Worm (Caenorhabditis elegans) whole organism, early embryonic: ENCODE measurements around the gene Y62F5A.10.

Experiments used
- B0310.2 ChIP-seq: sonication (generic microtip); optimal IDR thresholded peaks from 2 replicates; lab custom pipeline; 2016; ENCODE audit warnings: mild to moderate bottlenecking, missing genetic modification characterization, missing compliant biosample characterization
- F13C5.2 ChIP-seq: sonication (generic microtip); optimal IDR thresholded peaks from 2 replicates; lab custom pipeline; 2017; ENCODE audit warnings: mild to moderate bottlenecking, missing genetic modification characterization, inconsistent platforms, missing compliant biosample characterization
- aly-1 ChIP-seq: sonication (generic microtip); optimal IDR thresholded peaks from 2 replicates; lab custom pipeline; 2016; ENCODE audit warnings: missing genetic modification characterization, missing compliant biosample characterization
- ama-1 ChIP-seq: fragments of 150-350 bp; optimal IDR thresholded peaks from 2 replicates; lab custom pipeline; 2014
- ceh-13 ChIP-seq: fragments of 200-800 bp; sonication (Bioruptor generic); optimal IDR thresholded peaks from 2 replicates; lab custom pipeline; 2018; ENCODE audit warnings: mild to moderate bottlenecking, missing genetic modification characterization, missing compliant biosample characterization
- ceh-36 ChIP-seq: sonication (generic microtip); optimal IDR thresholded peaks from 2 replicates; lab custom pipeline; 2016; ENCODE audit warnings: missing genetic modification characterization, inconsistent platforms, missing compliant biosample characterization
- ets-7 ChIP-seq: sonication (generic microtip); optimal IDR thresholded peaks from 2 replicates; lab custom pipeline; 2016; ENCODE audit warnings: missing genotype, missing genetic modification characterization, missing compliant biosample characterization
- flt-1 ChIP-seq: fragments of 200-800 bp; sonication (Bioruptor generic); IDR thresholded peaks from 2 replicates; pipeline ENCODE4 v1.3.6; 2022; ENCODE audit warnings: missing genetic modification characterization, missing compliant biosample characterization
- hmbx-1 ChIP-seq: sonication (generic microtip); optimal IDR thresholded peaks from 2 replicates; lab custom pipeline; 2016; ENCODE audit warnings: mild to moderate bottlenecking, missing genetic modification characterization, missing compliant biosample characterization
- hmg-4 ChIP-seq: fragments of 200-800 bp; sonication (Bioruptor generic); optimal IDR thresholded peaks from 2 replicates; lab custom pipeline; 2018; ENCODE audit warnings: mild to moderate bottlenecking, missing genetic modification characterization, missing compliant biosample characterization
- hnd-1 ChIP-seq: sonication (generic microtip); optimal IDR thresholded peaks from 2 replicates; lab custom pipeline; 2016; ENCODE audit warnings: missing genetic modification characterization, missing compliant biosample characterization
- pes-1 ChIP-seq: fragments of 200-800 bp; sonication (Bioruptor generic); IDR thresholded peaks from 2 replicates; pipeline ENCODE4 v1.3.6; 2022; ENCODE audit warnings: missing genetic modification reagents, missing genetic modification characterization, missing compliant biosample characterization
- scrt-1 ChIP-seq: fragments of 200-800 bp; sonication (Bioruptor generic); IDR thresholded peaks from 2 replicates; pipeline ENCODE4 v1.3.6; 2022; ENCODE audit warnings: missing genetic modification characterization, missing compliant biosample characterization
- sea-1 ChIP-seq: fragments of 200-800 bp; sonication (Bioruptor generic); conservative IDR thresholded peaks from 2 replicates; pipeline ENCODE4 v1.3.6; 2022; ENCODE audit warnings: missing genetic modification characterization, missing compliant biosample characterization
- tbx-11 ChIP-seq: fragments of 200-800 bp; sonication (Bioruptor generic); IDR thresholded peaks from 2 replicates; pipeline ENCODE4 v1.3.6; 2022; ENCODE audit warnings: missing genetic modification characterization, missing compliant biosample characterization
- tbx-37 ChIP-seq: fragments of 200-800 bp; sonication (Bioruptor generic); conservative IDR thresholded peaks from 2 replicates; pipeline ENCODE4 v1.3.6; 2022; ENCODE audit warnings: missing genetic modification reagents, missing genetic modification characterization, missing compliant biosample characterization
- tra-4 ChIP-seq: sonication (generic microtip); optimal IDR thresholded peaks from 2 replicates; lab custom pipeline; 2017; ENCODE audit warnings: missing genetic modification characterization, missing compliant biosample characterization

The Y62F5A.10 gene

DNA sequence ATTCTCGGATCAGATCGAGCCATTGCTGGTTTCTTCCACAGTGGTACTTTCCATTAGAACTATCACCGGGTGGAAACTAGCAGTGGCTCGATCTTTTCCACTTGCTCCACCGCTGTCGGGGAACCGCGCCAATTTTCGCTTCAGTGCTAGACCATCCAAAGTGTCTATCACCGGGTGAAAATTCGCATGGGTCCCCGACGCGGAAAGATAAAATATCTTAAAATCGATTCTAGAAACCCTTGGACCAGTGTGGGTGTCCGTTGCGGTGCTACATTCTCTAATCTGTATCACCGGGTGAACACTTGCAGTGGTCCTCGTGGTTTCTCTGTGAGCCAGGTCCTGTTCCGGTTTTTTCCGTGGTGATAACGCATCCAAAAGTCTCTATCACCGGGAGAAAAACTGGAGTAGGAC, 16.2 kb downstream of the Y62F5A.10 start:
- TF ChIP-seq tbx-11 (GFP tag; lab: Robert Waterston, UW), result no peak
- TF ChIP-seq B0310.2 (tag; lab: Kevin White, UChicago), result peak; percentile 76
- TF ChIP-seq hmg-4, result peak; percentile 69
- peak; percentile 98 for TF ChIP-seq ama-1 (lab: Kevin White, UChicago)
- peak; percentile 66 for TF ChIP-seq hmbx-1 (tag; lab: Kevin White, UChicago)
- TF ChIP-seq sea-1 (GFP tag; lab: Robert Waterston, UW), result peak; percentile 46; the same call in 1 of the 2 replicates
- no peak for TF ChIP-seq tra-4 (tag; lab: Kevin White, UChicago)
- TF ChIP-seq ceh-36, result peak; percentile 32
- no peak for TF ChIP-seq ceh-13
- TF ChIP-seq flt-1, result peak; percentile 9; the same call in 1 of the 2 replicates
- TF ChIP-seq ets-7 (tag; lab: Kevin White, UChicago), result no peak
- peak; percentile 71 for TF ChIP-seq pes-1 (GFP tag; lab: Robert Waterston, UW)

DNA sequence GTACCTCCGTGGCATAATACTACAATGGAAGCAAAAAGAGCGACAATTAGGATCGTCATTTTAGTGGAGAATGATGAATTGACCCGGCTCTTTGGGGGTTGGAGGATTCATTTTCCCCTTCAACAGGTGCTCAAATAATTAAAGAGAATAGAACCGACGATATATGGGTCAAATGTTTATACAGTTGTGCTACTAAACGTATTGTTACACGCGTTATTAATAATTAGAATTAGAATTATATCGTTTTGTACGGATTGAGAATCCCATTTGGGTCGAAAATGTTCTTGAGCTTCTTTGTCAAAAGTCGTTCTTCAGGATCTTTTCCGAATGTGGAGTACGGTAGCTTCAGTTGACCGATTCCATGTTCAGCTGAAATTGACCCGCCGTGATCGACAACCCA, 17.3 kb downstream of the Y62F5A.10 start, which contains the start of gene Y62F5A.9:
Y62F5A.9 (minus strand) TSS at position 101 of the 400 bp plus-strand sequence.
- no peak for TF ChIP-seq hmbx-1 (tag; lab: Kevin White, UChicago)
- TF ChIP-seq hnd-1 (tag; lab: Kevin White, UChicago), result no peak
- TF ChIP-seq hmg-4, result no peak
- no peak for TF ChIP-seq aly-1
- no peak for TF ChIP-seq tbx-11 (GFP tag; lab: Robert Waterston, UW)
- no peak for TF ChIP-seq flt-1

DNA sequence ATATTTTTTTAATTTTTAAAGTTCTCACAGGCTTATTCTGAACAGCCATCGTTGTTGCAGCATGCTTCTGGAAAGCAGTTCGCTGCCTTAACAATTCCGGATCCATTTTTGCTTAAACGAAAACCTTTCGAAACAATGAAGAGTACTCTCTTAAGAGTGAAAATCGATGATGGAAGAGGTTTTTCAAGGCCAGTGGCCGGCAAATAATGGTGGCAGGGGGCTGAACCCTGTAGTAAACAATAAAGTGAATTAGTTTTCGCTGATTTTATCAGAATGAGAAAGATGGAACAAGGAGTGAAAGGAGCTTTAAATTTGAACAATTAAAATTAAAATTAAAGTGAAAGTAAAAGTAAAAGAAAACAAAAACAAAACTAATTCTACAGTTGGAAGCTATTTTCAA, 21.0 kb downstream of the Y62F5A.10 start, which contains the start of gene gtf-2E2:
gtf-2E2 (minus strand) TSS at position 111 of the 400 bp plus-strand sequence.
- TF ChIP-seq ama-1 (lab: Kevin White, UChicago), result no peak
- TF ChIP-seq tbx-37 (GFP tag; lab: Robert Waterston, UW), result no peak
- TF ChIP-seq scrt-1, result no peak

DNA sequence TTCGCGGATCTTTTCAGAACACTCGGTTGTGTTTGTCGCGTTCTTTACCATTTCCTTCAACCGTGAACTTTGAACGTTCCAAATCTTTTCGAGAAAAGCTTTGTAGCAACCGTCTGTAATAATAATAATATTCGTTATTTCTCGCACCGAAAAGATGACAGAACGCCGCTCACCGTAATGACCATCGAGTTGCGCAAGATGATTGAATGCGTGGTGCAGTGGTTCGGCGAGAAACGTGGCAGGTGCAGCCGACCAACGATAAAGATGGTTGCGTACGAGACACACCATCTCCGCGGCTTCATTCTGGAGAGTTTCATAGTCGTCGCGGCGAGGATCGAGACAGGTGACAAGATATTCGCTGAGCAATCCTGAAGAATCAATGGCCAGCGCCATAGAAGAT, 21.6 kb downstream of the Y62F5A.10 start:
- 0 out of 2 replicates have a peak, but pooled peaks have one; percentile 12 for TF ChIP-seq scrt-1
- no peak for TF ChIP-seq F13C5.2 (tag; lab: Kevin White, UChicago)
- no peak for TF ChIP-seq ceh-36
- TF ChIP-seq hmg-4, result peak; percentile 38

DNA sequence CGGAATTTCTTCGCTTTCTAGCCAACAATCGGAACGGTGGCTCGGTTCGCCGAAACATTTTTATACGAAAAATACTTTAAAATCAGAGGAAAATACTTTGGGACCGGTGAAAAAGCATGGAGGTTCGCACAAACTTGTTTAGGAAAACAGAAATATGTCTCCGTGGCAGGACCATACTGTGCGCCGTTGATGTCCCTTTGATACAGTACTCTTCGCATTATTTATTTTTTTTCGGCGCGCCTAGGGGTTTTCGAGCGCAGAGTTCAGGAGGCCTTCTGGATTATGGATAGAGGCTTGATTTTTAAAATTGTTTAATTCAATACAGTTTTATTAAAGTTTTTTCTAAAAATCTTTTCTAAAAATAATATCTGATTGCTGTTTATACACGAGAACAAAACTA, 23.3 kb downstream of the Y62F5A.10 start, which contains the start of gene F54D5.9:
F54D5.9 (minus strand) TSS at position 115 of the 400 bp plus-strand sequence.
- TF ChIP-seq pes-1 (GFP tag; lab: Robert Waterston, UW) (no peak), tbx-11 (GFP tag; lab: Robert Waterston, UW) (no peak), scrt-1 (no peak), aly-1 (no peak)

DNA sequence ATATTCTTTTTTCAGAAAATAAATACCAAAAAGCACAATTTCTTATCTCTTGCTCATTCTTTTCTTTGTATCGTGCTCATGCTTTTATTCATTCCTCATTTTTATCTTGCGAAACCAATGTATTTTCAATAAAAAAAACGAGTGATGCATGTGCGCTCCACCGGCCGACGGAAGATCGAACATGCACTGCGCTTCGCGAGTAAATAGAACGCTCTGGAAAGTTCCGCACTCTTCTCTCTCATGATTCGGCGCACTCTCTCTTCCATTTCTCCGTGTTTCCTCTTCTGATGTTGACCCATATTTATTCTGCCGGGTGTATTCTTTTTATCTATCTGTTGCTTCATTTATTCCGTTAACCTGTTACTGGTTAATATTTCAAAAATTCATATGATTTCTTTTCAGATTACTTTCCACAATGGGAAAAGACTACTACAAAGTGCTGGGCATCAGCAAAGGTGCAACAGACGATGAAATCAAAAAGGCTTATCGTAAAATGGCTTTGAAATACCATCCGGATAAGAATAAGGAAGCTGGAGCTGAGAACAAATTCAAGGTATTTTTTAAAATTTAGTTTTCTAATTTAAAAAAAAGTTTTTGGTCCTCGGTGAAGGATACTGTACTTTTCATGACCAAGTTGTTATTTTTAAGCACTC, 24.0 kb downstream of the Y62F5A.10 start, which contains the start of gene dnj-13:
dnj-13 (plus strand) TSS at position 403 of the 653 bp plus-strand sequence.
- TF ChIP-seq tbx-11 (GFP tag; lab: Robert Waterston, UW) (no peak), scrt-1 (no peak), F13C5.2 (tag; lab: Kevin White, UChicago) (peak; percentile 81), ets-7 (tag; lab: Kevin White, UChicago) (no peak), flt-1 (peak; percentile 47; the same call in 1 of the 2 replicates), hmbx-1 (tag; lab: Kevin White, UChicago) (peak; percentile 3), ama-1 (lab: Kevin White, UChicago) (peak; percentile 56), pes-1 (GFP tag; lab: Robert Waterston, UW) (peak; percentile 70; the same call in 1 of the 2 replicates), hnd-1 (tag; lab: Kevin White, UChicago) (no peak), aly-1 (no peak), tra-4 (tag; lab: Kevin White, UChicago) (peak; percentile 23), B0310.2 (tag; lab: Kevin White, UChicago) (peak; percentile 7), hmg-4 (peak; percentile 68), ceh-13 (no peak), ceh-36 (no peak), tbx-37 (GFP tag; lab: Robert Waterston, UW) (peak; percentile 39; the same call in 1 of the 2 replicates)

DNA sequence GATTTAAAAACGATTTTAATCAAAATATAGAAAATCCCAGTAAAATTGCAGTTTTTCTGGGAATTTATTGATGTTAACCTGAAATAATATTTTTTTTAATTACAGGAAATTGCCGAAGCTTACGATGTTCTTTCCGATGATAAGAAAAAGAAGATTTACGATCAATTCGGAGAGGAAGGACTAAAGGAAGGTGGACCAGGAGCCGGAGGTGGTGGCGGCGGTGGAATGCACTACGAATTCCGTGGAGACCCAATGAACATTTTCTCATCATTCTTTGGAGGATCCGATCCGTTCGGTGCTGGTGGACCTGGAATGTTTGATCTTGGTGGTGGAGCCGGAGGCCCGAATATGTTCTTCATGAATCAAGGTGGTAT, 24.5 kb downstream of the Y62F5A.10 start:
- no peak for TF ChIP-seq hnd-1 (tag; lab: Kevin White, UChicago)
- no peak for TF ChIP-seq ets-7 (tag; lab: Kevin White, UChicago)
- TF ChIP-seq hmbx-1 (tag; lab: Kevin White, UChicago), result no peak
- no peak for TF ChIP-seq hmg-4
- TF ChIP-seq ceh-13, result no peak
- no peak for TF ChIP-seq sea-1 (GFP tag; lab: Robert Waterston, UW)
- no peak for TF ChIP-seq F13C5.2 (tag; lab: Kevin White, UChicago)
- no peak for TF ChIP-seq B0310.2 (tag; lab: Kevin White, UChicago)
- TF ChIP-seq tra-4 (tag; lab: Kevin White, UChicago), result no peak
- no peak for TF ChIP-seq pes-1 (GFP tag; lab: Robert Waterston, UW)
- no peak for TF ChIP-seq ama-1 (lab: Kevin White, UChicago)
- no peak for TF ChIP-seq flt-1
- TF ChIP-seq tbx-37 (GFP tag; lab: Robert Waterston, UW), result no peak
- no peak for TF ChIP-seq ceh-36
- TF ChIP-seq aly-1, result no peak
- TF ChIP-seq tbx-11 (GFP tag; lab: Robert Waterston, UW), result no peak
- no peak for TF ChIP-seq scrt-1

DNA sequence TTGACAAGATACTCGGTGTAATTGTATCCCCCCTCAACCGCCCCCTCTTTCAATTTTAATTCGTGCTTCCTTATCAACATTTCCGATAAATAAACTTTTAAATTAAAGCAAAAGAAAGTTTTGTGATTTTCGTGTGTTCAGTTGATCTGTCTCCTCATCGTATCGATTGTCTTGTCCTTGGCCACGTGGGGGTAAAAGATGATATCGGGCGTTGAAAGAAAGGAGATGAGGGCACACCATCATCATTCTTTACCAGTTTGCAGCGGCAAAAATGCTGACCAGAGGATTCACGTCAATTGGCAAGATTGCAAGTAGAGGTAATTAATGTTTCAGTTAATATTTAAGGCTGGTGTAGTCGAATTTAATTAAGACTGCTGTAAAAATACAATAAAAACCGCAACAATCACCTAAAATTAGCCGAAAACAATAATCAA, 25.9 kb downstream of the Y62F5A.10 start, which contains the start of gene F54D5.7:
F54D5.7 (plus strand) TSS at position 264 of the 434 bp plus-strand sequence.
- TF ChIP-seq pes-1 (GFP tag; lab: Robert Waterston, UW), result no peak
- TF ChIP-seq sea-1 (GFP tag; lab: Robert Waterston, UW), result 0 out of 2 replicates have a peak, but pooled peaks have one; percentile 66
- TF ChIP-seq ama-1 (lab: Kevin White, UChicago), result peak; percentile 77
- no peak for TF ChIP-seq tbx-37 (GFP tag; lab: Robert Waterston, UW)
- no peak for TF ChIP-seq hmg-4
- TF ChIP-seq scrt-1, result no peak
- no peak for TF ChIP-seq B0310.2 (tag; lab: Kevin White, UChicago)
- no peak for TF ChIP-seq aly-1
- no peak for TF ChIP-seq tbx-11 (GFP tag; lab: Robert Waterston, UW)
- no peak for TF ChIP-seq hnd-1 (tag; lab: Kevin White, UChicago)
- peak; percentile 22 for TF ChIP-seq hmbx-1 (tag; lab: Kevin White, UChicago)
- no peak for TF ChIP-seq ceh-13
- no peak for TF ChIP-seq tra-4 (tag; lab: Kevin White, UChicago)
